Worm (Caenorhabditis elegans) whole organism, midembryonic: ENCODE data around the gene sre-48.

Experiments
- flt-1 ChIP-seq: fragments of 200-800 bp; sonication (Bioruptor generic); IDR thresholded peaks from 2 replicates; pipeline ENCODE4 v1.3.6; 2022; ENCODE audit warnings: missing genetic modification characterization, missing compliant biosample characterization
- ref-1 ChIP-seq: fragments of 200-800 bp; sonication (Bioruptor generic); conservative IDR thresholded peaks from 2 replicates; pipeline ENCODE4 v1.3.6; 2022; ENCODE audit warnings: missing genetic modification reagents, missing genetic modification characterization, missing compliant biosample characterization
- ztf-23 ChIP-seq: fragments of 200-800 bp; sonication (Bioruptor generic); IDR thresholded peaks from 2 replicates; pipeline ENCODE4 v1.3.6; 2022; ENCODE audit warnings: missing genetic modification reagents, missing genetic modification characterization, missing compliant biosample characterization

- no peak for TF ChIP-seq ztf-23 (GFP tag; lab: Robert Waterston, UW)
- TF ChIP-seq ref-1 (GFP tag; lab: Robert Waterston, UW): no peak
- TF ChIP-seq flt-1 (GFP tag; lab: Robert Waterston, UW): no peak
Measured at ce11 chrII:14003821-14004430, 24.2 kb upstream of the sre-48 start.
